Fruit fly (Drosophila melanogaster): Measurements from ENCODE around the gene mtSSB.
A peak's percentile ranks its signal among the peaks of the same experiment; 100 is the strongest.

The mtSSB gene

DNA sequence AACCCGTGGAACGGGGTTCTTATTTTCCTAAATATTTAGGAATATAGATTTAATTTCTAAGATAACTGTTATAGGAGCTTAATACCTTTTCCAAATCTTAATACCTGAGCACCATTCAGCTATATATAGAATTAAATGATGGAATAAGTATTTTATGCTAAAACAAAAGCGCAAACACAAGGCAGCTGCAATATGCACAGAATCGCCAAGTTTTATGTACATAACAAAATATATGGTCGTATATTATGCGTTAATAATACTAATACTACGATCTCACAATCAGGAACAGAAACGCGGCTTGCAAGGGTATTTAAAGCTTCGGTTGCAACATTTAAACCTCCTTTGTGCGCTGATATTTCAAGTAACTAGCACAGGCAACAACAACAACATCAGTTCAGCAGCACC, 29.7 kb upstream of the mtSSB start:
- TF ChIP-seq CG32532 (GFP tag; IDR thresholded peaks at IDR 0.05) (no peak), D19B (GFP tag; optimal IDR thresholded peaks at IDR 0.05) (peak; percentile 47), pnt (GFP tag; optimal IDR thresholded peaks at IDR 0.05) (no peak), PHDP (tag; optimal IDR thresholded peaks at IDR 0.05) (peak; percentile 15), chif (GFP tag; optimal IDR thresholded peaks at IDR 0.05) (no peak), odd (GFP tag; optimal IDR thresholded peaks at IDR 0.05) (peak; percentile 37), CG8924 (tag; optimal IDR thresholded peaks at IDR 0.05) (peak; percentile 25), CG9609 (GFP tag; optimal IDR thresholded peaks at IDR 0.05) (no peak), vnd (GFP tag; IDR thresholded peaks at IDR 0.05; ENCODE audit: partially characterized antibody) (no peak), CG6689 (GFP tag; IDR thresholded peaks at IDR 0.05) (no peak), slp2 (GFP tag; optimal IDR thresholded peaks at IDR 0.05) (peak; percentile 2), B-H2 (GFP tag; optimal IDR thresholded peaks at IDR 0.05) (no peak), CG1602 (GFP tag; optimal IDR thresholded peaks at IDR 0.05) (peak; percentile 45), CG7556 (GFP tag; optimal IDR thresholded peaks at IDR 0.05) (peak; percentile 79), Dek (tag; optimal IDR thresholded peaks at IDR 0.05) (peak; percentile 2), CG12391 (tag; optimal IDR thresholded peaks at IDR 0.05) (peak; percentile 40), dati (GFP tag; IDR thresholded peaks at IDR 0.05) (no peak), Oli (tag; optimal IDR thresholded peaks at IDR 0.05) (peak; percentile 66), Bdp1 (GFP tag; optimal IDR thresholded peaks at IDR 0.05) (peak; percentile 10), CG1233 (GFP tag; optimal IDR thresholded peaks at IDR 0.05) (peak; percentile 45), pros (GFP tag; optimal IDR thresholded peaks at IDR 0.05) (no peak), CG7745 (tag; optimal IDR thresholded peaks at IDR 0.05) (no peak), Scr (GFP tag; IDR thresholded peaks at IDR 0.05; ENCODE audit: partially characterized antibody) (no peak), CoRest (tag; optimal IDR thresholded peaks at IDR 0.05) (peak; percentile 61), pho (GFP tag; optimal IDR thresholded peaks at IDR 0.05) (peak; percentile 6), Med (GFP tag) (peak; percentile 4), CG11504 (tag; optimal IDR thresholded peaks at IDR 0.05) (peak; percentile 69), Bteb2 (GFP tag; optimal IDR thresholded peaks at IDR 0.05) (no peak), tup (GFP tag; optimal IDR thresholded peaks at IDR 0.05) (no peak), Optix (GFP tag; IDR thresholded peaks at IDR 0.05) (no peak), nom (GFP tag; optimal IDR thresholded peaks at IDR 0.05) (peak; percentile 63), CG11723 (GFP tag; optimal IDR thresholded peaks at IDR 0.05) (peak; percentile 11), sob (GFP tag; IDR thresholded peaks at IDR 0.05) (no peak), CrebB (tag; optimal IDR thresholded peaks at IDR 0.05) (no peak), CG14014 (GFP tag; IDR thresholded peaks at IDR 0.05) (no peak), tll (GFP tag; optimal IDR thresholded peaks at IDR 0.05) (no peak), ewg (GFP tag; optimal IDR thresholded peaks at IDR 0.05) (peak; percentile 30), salm (tag; optimal IDR thresholded peaks at IDR 0.05) (peak; percentile 22), disco-r (GFP tag; optimal IDR thresholded peaks at IDR 0.05) (no peak), dmrt11E (tag; optimal IDR thresholded peaks at IDR 0.05) (peak; percentile 52), CG30431 (GFP tag; optimal IDR thresholded peaks at IDR 0.05) (peak; percentile 6), CG12659 (GFP tag; optimal IDR thresholded peaks at IDR 0.05) (peak; percentile 10), trem (tag; optimal IDR thresholded peaks at IDR 0.05) (peak; percentile 2), CG17802 (tag; optimal IDR thresholded peaks at IDR 0.05) (no peak), Doc3 (GFP tag; IDR thresholded peaks at IDR 0.05; ENCODE audit: partially characterized antibody) (no peak), lilli (GFP tag; optimal IDR thresholded peaks at IDR 0.05) (peak; percentile 19), CG13624 (GFP tag; optimal IDR thresholded peaks at IDR 0.05) (no peak), CG11456 (GFP tag; IDR thresholded peaks at IDR 0.05) (no peak), CG2116 (GFP tag; optimal IDR thresholded peaks at IDR 0.05) (no peak), CG6272 (GFP tag; IDR thresholded peaks at IDR 0.05) (no peak), CG3281 (GFP tag; optimal IDR thresholded peaks at IDR 0.05) (peak; percentile 52)

Data from whole organism, embryonic.